Fruit fly (Drosophila melanogaster): ENCODE data around the gene CG8119.
A peak's percentile ranks its signal among the peaks of the same experiment; 100 is the strongest.

CG8119 gene

dm6 chrX:15662285-15662684 lies at the start of gene CG8119:
TSS of gene CG8119 (plus strand) at chrX:15662585.
- no peak for TF ChIP-seq CG17801 (GFP tag; optimal IDR thresholded peaks at IDR 0.05; ENCODE audit: partially characterized antibody)

DNA sequence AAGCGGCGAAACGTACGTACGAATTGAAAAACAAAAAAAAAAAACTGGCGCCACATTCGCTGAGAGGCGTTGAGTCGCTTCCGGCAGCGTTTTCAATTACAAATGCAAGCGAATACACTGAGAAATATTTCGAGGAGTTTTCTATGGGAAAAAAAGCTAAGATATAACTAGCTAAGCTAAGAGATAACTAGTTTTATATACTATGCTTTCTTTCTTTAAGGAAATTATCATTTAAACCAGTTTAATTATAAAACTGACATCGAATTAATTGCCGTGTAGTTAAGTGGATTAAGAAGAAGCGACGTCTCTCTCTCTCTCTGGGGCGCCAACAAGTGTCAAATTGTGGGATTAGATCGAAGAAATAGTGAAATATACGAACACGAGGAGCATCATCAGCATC lies 47.0 kb upstream of the CG8119 start:
- TF ChIP-seq CG17801 (GFP tag; optimal IDR thresholded peaks at IDR 0.05; ENCODE audit: partially characterized antibody): peak; percentile 30

DNA sequence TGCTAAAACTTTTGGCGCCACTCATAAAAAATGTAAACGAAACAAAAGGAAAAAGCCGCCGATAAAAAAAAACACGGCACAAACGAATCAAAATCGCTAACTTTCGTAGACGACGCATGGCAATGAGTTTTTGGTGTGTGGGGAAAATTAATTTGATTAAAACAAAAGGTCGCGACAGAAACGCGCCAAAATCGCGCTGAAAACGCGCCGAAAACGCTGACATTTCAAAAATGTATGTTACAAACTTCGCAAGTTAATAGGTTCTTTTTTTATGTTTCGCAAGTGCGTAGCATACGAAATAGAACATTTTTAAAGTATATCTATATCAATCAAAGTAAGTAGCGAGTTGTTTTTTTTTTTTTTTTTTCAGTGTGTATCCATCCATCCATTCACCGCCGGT lies 46.4 kb upstream of the CG8119 start:
- no peak for TF ChIP-seq CG17801 (GFP tag; optimal IDR thresholded peaks at IDR 0.05; ENCODE audit: partially characterized antibody)

dm6 chrX:15616532-15616931 lies 45.9 kb upstream of the CG8119 start:
- no peak for TF ChIP-seq CG17801 (GFP tag; optimal IDR thresholded peaks at IDR 0.05; ENCODE audit: partially characterized antibody)

DNA sequence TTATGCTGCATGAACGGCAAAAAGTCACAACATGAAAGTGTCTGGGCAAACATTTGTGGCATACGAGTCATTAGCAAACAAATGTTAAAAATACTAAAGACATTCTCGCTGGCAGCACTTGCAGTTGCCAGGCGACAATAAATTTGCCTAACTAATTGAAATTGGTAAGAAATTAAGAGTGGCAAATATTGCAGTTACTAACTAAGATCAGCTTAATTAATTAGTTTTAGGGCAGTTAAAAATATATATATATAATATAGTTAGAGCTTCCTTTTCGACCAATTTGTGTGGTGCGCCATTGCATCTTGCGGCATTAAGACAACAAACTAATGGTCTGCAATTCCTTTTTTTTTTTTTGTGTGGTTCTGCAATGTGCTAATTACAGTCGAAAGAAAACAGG lies 44.5 kb upstream of the CG8119 start:
- TF ChIP-seq CG17801 (GFP tag; optimal IDR thresholded peaks at IDR 0.05; ENCODE audit: partially characterized antibody): no peak

DNA sequence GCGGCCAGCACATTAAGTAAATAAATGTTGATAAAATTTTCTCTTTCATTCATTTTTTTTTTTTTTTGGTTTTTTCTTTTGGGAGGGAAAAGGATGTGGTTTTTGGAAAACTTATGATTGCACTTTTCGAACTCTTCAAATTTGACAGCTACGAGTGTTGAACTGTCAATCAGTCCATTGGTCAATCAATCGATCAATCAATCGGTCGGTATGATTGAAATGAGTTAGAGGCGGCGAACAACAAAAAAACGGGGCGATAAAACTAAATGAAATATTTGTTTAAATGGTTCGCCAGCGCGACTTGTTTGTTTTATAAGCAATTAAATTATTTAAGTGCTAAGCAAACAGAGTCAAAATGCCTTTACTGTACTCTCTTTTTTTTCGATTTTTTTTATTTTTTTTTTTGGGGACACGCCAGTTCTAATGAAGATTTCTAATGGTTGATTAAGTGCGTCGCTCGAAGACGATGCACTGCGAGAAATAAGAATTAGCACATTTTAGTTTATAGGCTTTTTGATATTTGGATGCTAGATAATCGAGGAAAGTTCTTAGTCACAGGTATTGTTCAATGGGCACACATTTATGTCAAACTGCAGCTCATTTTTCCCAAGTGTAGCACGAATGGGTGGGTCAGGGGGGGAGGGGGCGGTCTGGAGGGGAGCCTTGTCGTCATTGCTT lies 43.3 kb upstream of the CG8119 start:
- no peak for TF ChIP-seq CG17801 (GFP tag; optimal IDR thresholded peaks at IDR 0.05; ENCODE audit: partially characterized antibody)

DNA sequence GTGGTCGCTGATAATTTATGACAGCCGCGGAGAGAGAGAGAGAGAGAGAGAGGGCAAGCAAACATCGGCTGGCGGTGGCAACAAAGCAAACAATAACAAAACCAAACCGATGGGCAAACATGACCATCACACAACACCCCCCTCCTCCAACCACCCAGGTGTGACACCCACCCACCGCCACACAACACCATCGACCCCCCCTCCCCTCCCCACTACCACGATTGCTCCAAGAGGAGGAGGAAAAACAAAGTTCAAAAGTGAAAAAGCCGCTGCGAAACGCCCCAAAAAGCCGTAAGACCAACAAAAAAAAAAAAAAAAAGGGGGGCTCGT lies 42.8 kb upstream of the CG8119 start:
- TF ChIP-seq CG17801 (GFP tag; optimal IDR thresholded peaks at IDR 0.05; ENCODE audit: partially characterized antibody): no peak

DNA sequence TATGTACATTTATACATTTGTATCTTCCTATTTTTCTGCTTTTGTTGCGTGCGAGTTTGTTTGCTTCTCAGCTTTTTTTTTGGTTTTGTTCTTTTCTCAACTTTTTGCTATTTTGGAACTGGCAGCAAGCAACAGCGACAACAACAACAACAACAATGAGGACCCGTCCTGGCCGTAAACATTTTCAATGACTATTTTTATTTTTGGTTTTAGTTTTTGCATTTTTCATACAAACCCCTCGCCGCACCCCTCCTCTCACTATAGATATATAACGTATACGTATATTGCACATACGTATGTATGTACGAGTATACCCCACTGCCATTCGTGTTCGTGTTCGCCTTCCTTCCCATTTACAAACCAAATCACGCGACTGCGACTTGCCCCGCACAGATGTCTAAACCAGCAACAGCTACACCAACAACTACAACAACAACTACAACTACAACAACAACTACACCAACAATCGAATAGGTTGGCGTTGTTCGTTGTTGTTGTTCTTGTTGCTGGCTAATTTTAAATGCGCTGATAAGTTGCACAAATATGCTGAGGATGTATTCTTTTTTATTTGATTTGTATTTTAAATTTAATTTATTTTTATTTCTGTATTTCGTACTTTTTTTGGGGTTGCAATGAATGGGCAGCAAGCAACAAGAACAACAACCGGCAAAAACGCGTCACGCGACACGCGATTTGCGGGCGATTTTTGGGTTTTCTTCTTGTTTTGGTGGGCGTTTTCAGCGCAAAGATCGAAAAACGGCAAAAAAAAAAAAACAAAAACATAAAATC lies 41.8 kb upstream of the CG8119 start:
- TF ChIP-seq CG17801 (GFP tag; optimal IDR thresholded peaks at IDR 0.05; ENCODE audit: partially characterized antibody): no peak

DNA sequence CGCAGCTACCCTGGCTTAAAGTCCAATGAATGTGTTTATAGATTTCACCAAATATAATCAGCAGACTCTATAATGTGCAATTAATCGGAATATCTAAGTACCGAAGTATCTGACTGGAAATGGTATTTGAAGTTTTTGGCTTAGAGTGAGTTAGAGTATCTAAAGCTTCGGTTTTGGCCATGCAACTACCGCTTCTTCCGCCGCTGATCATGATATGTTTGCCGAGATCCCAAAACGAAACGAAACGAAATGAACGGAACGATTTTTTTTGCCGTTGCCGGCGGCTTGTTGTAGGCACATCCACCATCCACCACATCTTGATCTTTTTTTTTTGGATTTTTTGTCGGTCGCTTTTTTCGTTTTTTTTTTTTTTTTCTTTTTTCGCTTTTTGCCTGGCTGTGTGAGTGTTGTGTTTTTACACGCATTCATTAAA lies 39.4 kb upstream of the CG8119 start:
- no peak for TF ChIP-seq CG17801 (GFP tag; optimal IDR thresholded peaks at IDR 0.05; ENCODE audit: partially characterized antibody)

dm6 chrX:15623809-15624208 lies 38.6 kb upstream of the CG8119 start:
- TF ChIP-seq CG17801 (GFP tag; optimal IDR thresholded peaks at IDR 0.05; ENCODE audit: partially characterized antibody): no peak

dm6 chrX:15626279-15626678 lies 36.1 kb upstream of the CG8119 start:
- TF ChIP-seq CG17801 (GFP tag; optimal IDR thresholded peaks at IDR 0.05; ENCODE audit: partially characterized antibody): peak; percentile 40

DNA sequence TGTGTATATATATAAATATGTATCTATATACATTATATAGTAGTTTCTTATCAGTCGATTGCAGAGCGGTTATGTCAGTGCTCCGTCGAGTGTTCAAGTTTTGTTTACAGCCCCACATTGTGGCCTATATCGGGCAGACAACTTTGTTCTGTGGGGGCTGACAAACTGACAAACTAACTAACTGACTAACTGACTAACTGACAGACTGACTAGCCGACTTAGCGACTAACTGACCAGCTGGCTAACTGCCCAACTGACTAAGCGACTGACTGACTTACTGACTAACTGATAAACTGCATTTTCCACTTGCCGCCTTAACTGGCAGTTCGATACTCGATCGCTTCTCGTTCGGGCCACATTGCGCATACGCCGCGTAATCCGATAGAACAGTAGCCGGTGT lies 32.4 kb upstream of the CG8119 start:
- no peak for TF ChIP-seq CG17801 (GFP tag; optimal IDR thresholded peaks at IDR 0.05; ENCODE audit: partially characterized antibody)

dm6 chrX:15630815-15631214 lies 31.6 kb upstream of the CG8119 start:
- no peak for TF ChIP-seq CG17801 (GFP tag; optimal IDR thresholded peaks at IDR 0.05; ENCODE audit: partially characterized antibody)

dm6 chrX:15631465-15631864 lies 30.9 kb upstream of the CG8119 start:
- TF ChIP-seq CG17801 (GFP tag; optimal IDR thresholded peaks at IDR 0.05; ENCODE audit: partially characterized antibody): no peak

DNA sequence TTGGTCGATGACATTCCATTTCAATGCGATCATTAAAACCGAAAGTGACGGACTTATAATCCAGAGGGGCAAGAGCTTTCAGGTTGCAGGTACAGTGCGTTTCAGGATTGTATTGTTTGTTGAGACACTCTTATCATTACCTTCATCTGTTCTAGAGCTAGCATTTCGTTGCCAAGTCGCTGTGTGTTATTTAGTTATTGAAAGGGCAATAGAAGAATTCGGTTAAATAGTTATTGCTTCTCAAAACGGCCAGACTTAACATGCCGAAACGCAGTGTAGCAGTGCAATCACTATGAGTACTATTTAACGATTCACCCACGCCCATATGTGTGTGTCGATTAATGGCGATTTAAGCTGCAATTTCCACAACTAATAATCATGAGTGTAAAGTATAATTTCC lies 29.7 kb upstream of the CG8119 start:
- no peak for TF ChIP-seq CG17801 (GFP tag; optimal IDR thresholded peaks at IDR 0.05; ENCODE audit: partially characterized antibody)

DNA sequence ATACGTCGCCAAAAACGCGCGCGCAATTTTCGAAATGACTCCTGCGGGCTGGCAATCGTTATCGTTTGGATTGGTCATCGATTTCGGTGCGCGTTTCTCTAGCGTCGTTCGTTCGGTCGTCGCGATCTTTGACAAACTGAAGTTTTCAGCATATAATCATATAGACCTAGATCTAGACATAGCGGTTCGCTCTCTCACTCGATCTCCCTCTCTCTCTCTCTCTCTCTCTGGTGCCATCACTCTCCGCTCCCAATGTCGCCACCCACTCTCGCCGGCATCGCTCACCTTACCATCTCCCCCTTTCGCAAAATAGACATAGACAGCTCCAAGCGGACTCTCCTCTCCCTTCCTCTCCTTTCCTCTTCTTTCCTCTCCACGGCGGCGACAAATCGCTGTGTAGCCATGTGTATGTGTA lies 29.1 kb upstream of the CG8119 start, which contains the start of gene sog:
sog (minus strand) TSS at position 122 of the 415 bp plus-strand sequence.
- no peak for TF ChIP-seq CG17801 (GFP tag; optimal IDR thresholded peaks at IDR 0.05; ENCODE audit: partially characterized antibody)

All from ovary, adult (tissue).